Fruit fly (Drosophila melanogaster): ENCODE data around the gene daw.

Gene daw

DNA sequence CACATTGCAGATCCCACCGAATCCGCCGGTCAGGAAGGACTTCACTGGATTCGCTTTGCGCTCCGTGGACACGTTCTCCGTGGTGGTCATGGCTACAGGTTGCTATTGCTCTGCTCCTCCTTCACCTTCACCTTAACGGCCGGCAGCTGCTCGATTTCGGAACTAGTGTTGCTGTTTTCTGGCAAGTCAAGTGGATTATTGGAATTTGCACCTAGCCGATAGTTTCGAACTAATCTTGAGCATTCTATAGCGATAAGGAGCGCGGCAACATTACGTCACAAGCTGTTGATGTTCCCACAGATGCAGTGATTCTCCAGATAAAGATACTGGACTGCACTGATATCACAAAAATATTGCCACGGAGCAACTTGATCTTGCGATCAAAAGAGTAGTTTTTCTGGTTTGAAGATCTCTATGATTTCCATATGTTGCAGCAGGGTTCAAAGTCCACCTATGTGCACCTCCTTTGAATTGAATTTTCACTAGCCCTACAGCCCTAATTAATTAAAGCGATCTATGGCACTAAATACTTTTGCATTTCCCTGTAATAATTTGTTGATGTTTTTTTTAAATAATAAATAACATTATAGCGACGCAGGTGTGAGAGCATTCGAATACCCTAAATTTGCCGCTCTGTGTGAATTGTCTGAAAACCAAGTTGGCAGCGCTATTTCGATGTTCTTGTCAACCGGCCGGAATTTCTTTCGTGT, 35.4 kb upstream of the daw start, which contains the start of the genes colt and HINT1 (continued):
- TF ChIP-seq CG6175 (GFP tag; IDR thresholded peaks at IDR 0.05) (no peak), pb (GFP tag; optimal IDR thresholded peaks at IDR 0.05) (no peak), gfzf (GFP tag; optimal IDR thresholded peaks at IDR 0.05) (peak; percentile 91), klu (GFP tag; IDR thresholded peaks at IDR 0.05) (no peak), CG4282 (GFP tag; optimal IDR thresholded peaks at IDR 0.05) (no peak), Hmx (GFP tag; optimal IDR thresholded peaks at IDR 0.05) (no peak), h (optimal IDR thresholded peaks at IDR 0.05) (no peak), HHEX (GFP tag; optimal IDR thresholded peaks at IDR 0.05) (no peak), trh (GFP tag; optimal IDR thresholded peaks at IDR 0.05) (no peak), lab (GFP tag; optimal IDR thresholded peaks at IDR 0.05) (peak; percentile 15), Bdp1 (GFP tag; optimal IDR thresholded peaks at IDR 0.05) (no peak), vnd (GFP tag; IDR thresholded peaks at IDR 0.05; ENCODE audit: partially characterized antibody) (no peak), pfk (GFP tag; optimal IDR thresholded peaks at IDR 0.05) (no peak), CG13287 (GFP tag; IDR thresholded peaks at IDR 0.05; ENCODE audit: partially characterized antibody) (peak; percentile 61; the same call in 1 of the 2 replicates), CG8944 (GFP tag; optimal IDR thresholded peaks at IDR 0.05) (no peak), Elba2 (GFP tag; optimal IDR thresholded peaks at IDR 0.05) (no peak), CG10267 (tag; optimal IDR thresholded peaks at IDR 0.05) (peak; percentile 45), Myb (GFP tag; optimal IDR thresholded peaks at IDR 0.05) (peak; percentile 28), CG15601 (tag; optimal IDR thresholded peaks at IDR 0.05) (peak; percentile 49), H2.0 (GFP tag; IDR thresholded peaks at IDR 0.05) (no peak), cwo (GFP tag; optimal IDR thresholded peaks at IDR 0.05) (no peak), hkb (optimal IDR thresholded peaks at IDR 0.05) (no peak), hkb (GFP tag; IDR thresholded peaks at IDR 0.05) (no peak), CG3281 (GFP tag; optimal IDR thresholded peaks at IDR 0.05) (peak; percentile 43), Nf-YB (GFP tag; optimal IDR thresholded peaks at IDR 0.05) (no peak), Hmr (GFP tag; optimal IDR thresholded peaks at IDR 0.05) (no peak), CG32767 (GFP tag; IDR thresholded peaks at IDR 0.05) (no peak), Hey (tag; optimal IDR thresholded peaks at IDR 0.05) (no peak), CG10565 (GFP tag; optimal IDR thresholded peaks at IDR 0.05) (no peak), BEAF-32 (GFP tag; optimal IDR thresholded peaks at IDR 0.05) (peak; percentile 66), CG6654 (GFP tag; optimal IDR thresholded peaks at IDR 0.05) (no peak), Doc3 (GFP tag; IDR thresholded peaks at IDR 0.05; ENCODE audit: partially characterized antibody) (no peak; the same call in 2 of the 3 replicates), CG6683 (GFP tag; optimal IDR thresholded peaks at IDR 0.05) (no peak), dimm (GFP tag; IDR thresholded peaks at IDR 0.05) (no peak), CG12659 (GFP tag; optimal IDR thresholded peaks at IDR 0.05) (peak; percentile 66), CG7987 (GFP tag; optimal IDR thresholded peaks at IDR 0.05) (no peak), CG13424 (tag; optimal IDR thresholded peaks at IDR 0.05) (peak; percentile 8), run (tag; optimal IDR thresholded peaks at IDR 0.05) (no peak), CG11247 (GFP tag; IDR thresholded peaks at IDR 0.05) (no peak), CG7963 (GFP tag; IDR thresholded peaks at IDR 0.05; ENCODE audit: partially characterized antibody) (no peak), Stat92E (GFP tag; optimal IDR thresholded peaks at IDR 0.05) (peak in 1 of 3 experiments; percentile 25), CG18619 (GFP tag; optimal IDR thresholded peaks at IDR 0.05) (no peak), CG10147 (GFP tag; optimal IDR thresholded peaks at IDR 0.05) (peak; percentile 1), Camta (GFP tag; optimal IDR thresholded peaks at IDR 0.05) (no peak), HmgD (GFP tag; optimal IDR thresholded peaks at IDR 0.05) (no peak), unc-4 (GFP tag; IDR thresholded peaks at IDR 0.05; ENCODE audit: partially characterized antibody) (peak; percentile 44), CG11093 (GFP tag; IDR thresholded peaks at IDR 0.05) (no peak), grn (GFP tag; optimal IDR thresholded peaks at IDR 0.05) (peak; percentile 64), Gug (GFP tag; IDR thresholded peaks at IDR 0.05) (no peak)

All from whole organism, embryonic.